Fruit fly (Drosophila melanogaster) whole organism, embryonic: ENCODE measurements around the gene Cyp310a1.

Experiments
- CG10366 ChIP-seq: fragments of 200-800 bp; sonication (Bioruptor generic); IDR thresholded peaks from 2 replicates; pipeline ENCODE4 v1.3.6; 2022; ENCODE audit warnings: missing biosample characterization, missing genetic modification characterization
- CG11723 ChIP-seq: fragments of 200-800 bp; sonication (Bioruptor generic); optimal IDR thresholded peaks from 2 replicates; lab custom pipeline; 2017; ENCODE audit warnings: missing biosample characterization, mild to moderate bottlenecking, missing genetic modification characterization
- CG12104 ChIP-seq: fragments of 200-800 bp; sonication (Bioruptor generic); optimal IDR thresholded peaks from 3 replicates; lab custom pipeline; 2016; ENCODE audit warnings: missing biosample characterization, missing genetic modification characterization
- CG13287 ChIP-seq: fragments of 200-800 bp; sonication (Bioruptor generic); IDR thresholded peaks from 2 replicates; pipeline ENCODE4 v1.3.6; 2022; ENCODE audit warnings: missing biosample characterization, missing genetic modification characterization; ENCODE audit not compliant: partially characterized antibody
- CG15514 ChIP-seq: fragments of 200-800 bp; sonication (Bioruptor generic); optimal IDR thresholded peaks from 3 replicates; lab custom pipeline; 2017; ENCODE audit warnings: missing biosample characterization, missing genetic modification characterization, mild to moderate bottlenecking, moderate library complexity, missing genetic modification reagents
- CG1792 ChIP-seq: fragments of 200-800 bp; sonication (Bioruptor generic); optimal IDR thresholded peaks from 2 replicates; lab custom pipeline; 2016; ENCODE audit warnings: missing biosample characterization, missing genetic modification characterization
- CG2202 ChIP-seq: fragments of 200-800 bp; sonication (Bioruptor generic); optimal IDR thresholded peaks from 2 replicates; lab custom pipeline; 2018; ENCODE audit warnings: missing biosample characterization, mild to moderate bottlenecking, missing genetic modification characterization
- CG2712 ChIP-seq: fragments of 200-800 bp; optimal IDR thresholded peaks from 3 replicates; lab custom pipeline; 2019; ENCODE audit warnings: missing biosample characterization, mild to moderate bottlenecking, missing genetic modification characterization, moderate library complexity
- CG32532 ChIP-seq: fragments of 200-800 bp; sonication (Bioruptor generic); IDR thresholded peaks from 2 replicates; pipeline ENCODE4 v1.3.6; 2022; ENCODE audit warnings: missing biosample characterization, missing genetic modification characterization
- CG34376 ChIP-seq: fragments of 200-800 bp; sonication (Bioruptor generic); optimal IDR thresholded peaks from 2 replicates; lab custom pipeline; 2018; ENCODE audit warnings: missing biosample characterization, mild to moderate bottlenecking, missing genetic modification characterization
- CG3847 ChIP-seq: fragments of 200-800 bp; sonication (Bioruptor generic); IDR thresholded peaks from 2 replicates; pipeline ENCODE4 v1.3.6; 2022; ENCODE audit warnings: missing biosample characterization, missing genetic modification characterization
- CG4707 ChIP-seq: fragments of 200-800 bp; sonication (Bioruptor generic); optimal IDR thresholded peaks from 2 replicates; lab custom pipeline; 2018; ENCODE audit warnings: missing biosample characterization, mild to moderate bottlenecking, missing genetic modification characterization, moderate library complexity
- CTCF ChIP-seq: fragments of 200-800 bp; sonication (Bioruptor generic); optimal IDR thresholded peaks from 2 replicates; lab custom pipeline; 2017; ENCODE audit warnings: missing biosample characterization, mild to moderate bottlenecking, missing genetic modification characterization, moderate library complexity
- Chrac-16 ChIP-seq: fragments of 200-800 bp; sonication (Bioruptor generic); optimal IDR thresholded peaks from 3 replicates; lab custom pipeline; 2016; ENCODE audit warnings: missing biosample characterization, missing genetic modification characterization
- Doc2 ChIP-seq: fragments of 200-800 bp; sonication (Bioruptor generic); IDR thresholded peaks from 2 replicates; pipeline ENCODE4 v1.3.6; 2022; ENCODE audit warnings: missing biosample characterization, missing genetic modification characterization
- Fer1 ChIP-seq: fragments of 200-800 bp; sonication (Bioruptor generic); optimal IDR thresholded peaks from 2 replicates; lab custom pipeline; 2017; ENCODE audit warnings: missing biosample characterization, mild to moderate bottlenecking, missing genetic modification characterization
- HLH4C ChIP-seq: fragments of 200-800 bp; sonication (Bioruptor generic); IDR thresholded peaks from 3 replicates; pipeline ENCODE4 v1.3.6; 2022; ENCODE audit warnings: missing biosample characterization, missing genetic modification characterization; ENCODE audit not compliant: partially characterized antibody
- HLH54F ChIP-seq: fragments of 200-800 bp; sonication (Bioruptor generic); optimal IDR thresholded peaks from 3 replicates; lab custom pipeline; 2016; ENCODE audit warnings: missing biosample characterization, missing genetic modification characterization
- HmgZ ChIP-seq: fragments of 200-800 bp; sonication (Bioruptor generic); optimal IDR thresholded peaks from 2 replicates; lab custom pipeline; 2018; ENCODE audit warnings: missing biosample characterization, mild to moderate bottlenecking, missing genetic modification characterization
- Lhr ChIP-seq: fragments of 200-800 bp; sonication (Bioruptor generic); optimal IDR thresholded peaks from 3 replicates; lab custom pipeline; 2017; ENCODE audit warnings: mild to moderate bottlenecking, missing biosample characterization, missing genetic modification reagents, missing genetic modification characterization
- NC2β ChIP-seq: fragments of 200-800 bp; sonication (Bioruptor generic); optimal IDR thresholded peaks from 2 replicates; lab custom pipeline; 2016; ENCODE audit warnings: missing biosample characterization, missing genetic modification characterization
- Nf-YC ChIP-seq: fragments of 200-800 bp; optimal IDR thresholded peaks from 3 replicates; lab custom pipeline; 2019; ENCODE audit warnings: missing biosample characterization, mild to moderate bottlenecking, missing genetic modification characterization, moderate library complexity
- Xrp1 ChIP-seq: fragments of 200-800 bp; sonication (Bioruptor generic); IDR thresholded peaks from 2 replicates; pipeline ENCODE4 v1.3.6; 2022; ENCODE audit warnings: missing biosample characterization, missing genetic modification characterization
- YL-1 ChIP-seq: fragments of 200-800 bp; sonication (Bioruptor generic); optimal IDR thresholded peaks from 3 replicates; lab custom pipeline; 2017; ENCODE audit warnings: missing biosample characterization, mild to moderate bottlenecking, missing genetic modification characterization
- abd-A ChIP-seq: fragments of 200-800 bp; sonication (Bioruptor generic); optimal IDR thresholded peaks from 3 replicates; lab custom pipeline; 2019; ENCODE audit warnings: missing biosample characterization, mild to moderate bottlenecking, missing genetic modification characterization, moderate library complexity
- crp ChIP-seq, 2 experiments: fragments of 200-800 bp; sonication (Bioruptor generic); optimal IDR thresholded peaks; 2 replicates in 1 of 2; 3 replicates in 1 of 2; lab custom pipeline; 2017; ENCODE audit warnings: missing biosample characterization in 2 of 2, missing genetic modification characterization in 2 of 2, mild to moderate bottlenecking in 1 of 2, moderate library complexity in 1 of 2
- dati ChIP-seq: fragments of 200-800 bp; sonication (Bioruptor generic); IDR thresholded peaks from 2 replicates; pipeline ENCODE4 v1.3.6; 2022; ENCODE audit warnings: missing biosample characterization, missing genetic modification characterization
- dimm ChIP-seq: fragments of 200-800 bp; sonication (Bioruptor generic); IDR thresholded peaks from 2 replicates; pipeline ENCODE4 v1.3.6; 2022; ENCODE audit warnings: missing biosample characterization, missing genetic modification characterization
- dmrt11E ChIP-seq: fragments of 200-800 bp; sonication (Bioruptor generic); optimal IDR thresholded peaks from 3 replicates; lab custom pipeline; 2018; ENCODE audit warnings: missing biosample characterization, mild to moderate bottlenecking, missing genetic modification characterization, moderate library complexity
- dysf ChIP-seq: fragments of 200-800 bp; sonication (Bioruptor generic); IDR thresholded peaks from 3 replicates; pipeline ENCODE4 v1.3.6; 2022; ENCODE audit warnings: missing biosample characterization, missing genetic modification characterization
- emc ChIP-seq: fragments of 200-800 bp; sonication (Bioruptor generic); optimal IDR thresholded peaks from 2 replicates; lab custom pipeline; 2016; ENCODE audit warnings: missing biosample characterization, missing genetic modification characterization
- exex ChIP-seq: fragments of 200-800 bp; sonication (Bioruptor generic); optimal IDR thresholded peaks from 4 replicates; lab custom pipeline; 2018; ENCODE audit warnings: missing biosample characterization, mild to moderate bottlenecking, missing genetic modification characterization, moderate library complexity
- fd3F ChIP-seq: fragments of 200-800 bp; sonication (Bioruptor generic); optimal IDR thresholded peaks from 2 replicates; lab custom pipeline; 2018; ENCODE audit warnings: missing biosample characterization, mild to moderate bottlenecking, missing genetic modification characterization, moderate library complexity
- fu2 ChIP-seq: fragments of 200-800 bp; sonication (Bioruptor generic); optimal IDR thresholded peaks from 2 replicates; lab custom pipeline; 2016; ENCODE audit warnings: missing biosample characterization, missing genetic modification characterization
- hb ChIP-seq: fragments of 200-800 bp; sonication (Bioruptor generic); IDR thresholded peaks from 3 replicates; pipeline ENCODE4 v1.3.6; 2022; ENCODE audit warnings: missing biosample characterization, missing genetic modification characterization; ENCODE audit not compliant: partially characterized antibody
- kay ChIP-seq: fragments of 200-800 bp; sonication (Bioruptor generic); optimal IDR thresholded peaks from 2 replicates; lab custom pipeline; 2016; ENCODE audit warnings: missing biosample characterization, missing genetic modification characterization
- ken ChIP-seq: fragments of 200-800 bp; sonication (Bioruptor generic); IDR thresholded peaks from 3 replicates; pipeline ENCODE4 v1.3.6; 2022; ENCODE audit warnings: missing biosample characterization, missing genetic modification characterization
- lola ChIP-seq, 3 experiments: fragments of >200 bp in 2 of 3; fragments of 200-800 bp in 1 of 3; sonication (Bioruptor generic) in 1 of 3; optimal IDR thresholded peaks; 2 replicates each; lab custom pipeline; 2017 to 2019; ENCODE audit warnings: missing biosample characterization in 3 of 3, missing genetic modification characterization in 3 of 3, mild to moderate bottlenecking in 1 of 3, moderate library complexity in 1 of 3
- nmo ChIP-seq: fragments of 200-800 bp; sonication (Bioruptor generic); optimal IDR thresholded peaks from 2 replicates; lab custom pipeline; 2018; ENCODE audit warnings: missing biosample characterization, mild to moderate bottlenecking, missing genetic modification characterization, moderate library complexity
- otp ChIP-seq: fragments of 200-800 bp; sonication (Bioruptor generic); IDR thresholded peaks from 3 replicates; pipeline ENCODE4, ENCODE4 v1.3.6; 2022; ENCODE audit warnings: missing biosample characterization, missing genetic modification characterization
- phol ChIP-seq: fragments of 200-800 bp; sonication (Bioruptor generic); optimal IDR thresholded peaks from 3 replicates; lab custom pipeline; 2018; ENCODE audit warnings: missing biosample characterization, mild to moderate bottlenecking, missing genetic modification characterization, moderate library complexity
- psq ChIP-seq: fragments of 200-800 bp; sonication (Bioruptor generic); optimal IDR thresholded peaks from 2 replicates; lab custom pipeline; 2017; ENCODE audit warnings: missing biosample characterization, missing genetic modification characterization
- run ChIP-seq: fragments of 200-800 bp; sonication (Bioruptor generic); optimal IDR thresholded peaks from 3 replicates; lab custom pipeline; 2018; ENCODE audit warnings: missing biosample characterization, mild to moderate bottlenecking, missing genetic modification characterization
- sisA ChIP-seq: fragments of 200-800 bp; sonication (Bioruptor generic); IDR thresholded peaks from 2 replicates; pipeline ENCODE4 v1.3.6; 2022; ENCODE audit warnings: missing biosample characterization, missing genetic modification characterization
- sqz ChIP-seq: fragments of 200-800 bp; sonication (Bioruptor generic); optimal IDR thresholded peaks from 3 replicates; lab custom pipeline; 2018; ENCODE audit warnings: missing biosample characterization, mild to moderate bottlenecking, missing genetic modification characterization
- ssp ChIP-seq: fragments of 200-800 bp; sonication (Bioruptor generic); IDR thresholded peaks from 2 replicates; pipeline ENCODE4 v1.3.6; 2022; ENCODE audit warnings: missing biosample characterization, missing genetic modification characterization
- sug ChIP-seq: fragments of 200-800 bp; optimal IDR thresholded peaks from 2 replicates; lab custom pipeline; 2019; ENCODE audit warnings: missing biosample characterization, mild to moderate bottlenecking, missing genetic modification characterization, moderate library complexity
- tna ChIP-seq: fragments of 200-800 bp; sonication (Bioruptor generic); IDR thresholded peaks from 2 replicates; pipeline ENCODE4 v1.3.6; 2022; ENCODE audit warnings: missing biosample characterization, missing genetic modification characterization; ENCODE audit not compliant: partially characterized antibody
- trem ChIP-seq: fragments of 200-800 bp; optimal IDR thresholded peaks from 3 replicates; lab custom pipeline; 2019; ENCODE audit warnings: missing biosample characterization, mild to moderate bottlenecking, missing genetic modification characterization, moderate library complexity

The Cyp310a1 gene

dm6 chr2L:18693877-18694723, 41.3 kb upstream of the Cyp310a1 start (continued):
- TF ChIP-seq kay (GFP tag; lab: Kevin White, UChicago) (no peak), tna (GFP tag; lab: Robert Waterston, UW) (no peak), CG15514 (peak; percentile 38), crp (GFP tag; optimal IDR thresholded peaks at IDR 0.05; lab: Kevin White, UChicago) (peak; percentile 43 to 79), fu2 (GFP tag; lab: Kevin White, UChicago) (peak; percentile 55), otp (no peak; the same call in 2 of the 3 replicates), fd3F (GFP tag; lab: Kevin White, UChicago) (no peak), abd-A (tag; lab: Kevin White, UChicago) (no peak), Lhr (GFP tag; lab: Kevin White, UChicago) (no peak), ssp (GFP tag; lab: Robert Waterston, UW) (no peak), emc (GFP tag; lab: Kevin White, UChicago) (no peak), dati (GFP tag; lab: Robert Waterston, UW) (no peak), psq (GFP tag; lab: Kevin White, UChicago) (peak; percentile 67), Chrac-16 (GFP tag; lab: Kevin White, UChicago) (peak; percentile 67), Fer1 (GFP tag; lab: Kevin White, UChicago) (peak; percentile 59), phol (tag; lab: Kevin White, UChicago) (peak; percentile 66), Nf-YC (tag; lab: Kevin White, UChicago) (peak; percentile 44), CG2202 (tag; lab: Kevin White, UChicago) (no peak), CG34376 (peak; percentile 69), dmrt11E (no peak), CG13287 (GFP tag; lab: Robert Waterston, UW) (no peak), CG4707 (GFP tag; lab: Kevin White, UChicago) (no peak), CG1792 (GFP tag; lab: Kevin White, UChicago) (no peak), CG11723 (GFP tag; lab: Kevin White, UChicago) (peak; percentile 51), NC2β (GFP tag; lab: Kevin White, UChicago) (peak; percentile 49), CTCF (peak; percentile 32), sisA (GFP tag; lab: Robert Waterston, UW) (peak; percentile 54; the same call in 1 of the 2 replicates), HmgZ (tag; lab: Kevin White, UChicago) (peak; percentile 53), CG12104 (GFP tag; lab: Kevin White, UChicago) (no peak), sug (tag; lab: Kevin White, UChicago) (peak; percentile 100), hb (GFP tag; lab: Robert Waterston, UW) (no peak), dimm (no peak), lola (GFP tag; optimal IDR thresholded peaks at IDR 0.05; lab: Kevin White, UChicago) (peak in 1 of 3 experiments; percentile 23), HLH54F (GFP tag; lab: Kevin White, UChicago) (peak; percentile 53), CG10366 (GFP tag; lab: Robert Waterston, UW) (peak; percentile 68), exex (peak; percentile 25), Doc2 (GFP tag; lab: Robert Waterston, UW) (no peak), CG3847 (0 out of 2 replicates have a peak, but pooled peaks have one; percentile 13), ken (GFP tag; lab: Robert Waterston, UW) (0 out of 3 replicates have a peak, but pooled peaks have one; percentile 47), sqz (peak; percentile 99), nmo (GFP tag; lab: Kevin White, UChicago) (peak; percentile 9), run (no peak), CG2712 (peak; percentile 56), CG32532 (peak; percentile 73), trem (peak; percentile 14), YL-1 (peak; percentile 12), Xrp1 (peak; percentile 80), HLH4C (no peak), dysf (GFP tag; lab: Robert Waterston, UW) (peak; percentile 58; the same call in 2 of the 3 replicates)
